Fruit fly (Drosophila melanogaster) whole organism, wandering third instar larva: ENCODE results near the gene Tusp.

Source experiments
- Abd-B ChIP-seq: fragments of >200 bp; optimal IDR thresholded peaks from 2 replicates; lab custom pipeline; 2017; ENCODE audit warnings: missing biosample characterization, missing genetic modification characterization
- CG32264 ChIP-seq: fragments of 200-800 bp; sonication (Bioruptor generic); optimal IDR thresholded peaks from 2 replicates; lab custom pipeline; 2016; ENCODE audit warnings: missing biosample characterization, missing genetic modification characterization
- CG9705 ChIP-seq: fragments of 200-800 bp; sonication (Bioruptor generic); optimal IDR thresholded peaks from 2 replicates; lab custom pipeline; 2018; ENCODE audit warnings: missing biosample characterization, mild to moderate bottlenecking, missing genetic modification characterization
- CrebA ChIP-seq: fragments of 200-800 bp; sonication (Bioruptor generic); optimal IDR thresholded peaks from 2 replicates; lab custom pipeline; 2016; ENCODE audit warnings: missing biosample characterization, mild to moderate bottlenecking, missing genetic modification characterization, borderline replicate concordance
- Dfd ChIP-seq: fragments of >200 bp; optimal IDR thresholded peaks from 2 replicates; lab custom pipeline; 2017; ENCODE audit warnings: missing biosample characterization, missing genetic modification characterization
- Dif ChIP-seq: fragments of 200-275, 200-300 bp; sonication (Bioruptor generic); optimal IDR thresholded peaks from 2 replicates; lab custom pipeline; 2018; ENCODE audit warnings: missing biosample characterization, missing genetic modification characterization; ENCODE audit not compliant: partially characterized antibody
- GATAd ChIP-seq: sonication (Bioruptor generic); optimal IDR thresholded peaks from 2 replicates; lab custom pipeline; 2016; ENCODE audit warnings: missing biosample characterization, missing genetic modification characterization
- HLH106 ChIP-seq: fragments of 200-800 bp; optimal IDR thresholded peaks from 3 replicates; lab custom pipeline; 2019; ENCODE audit warnings: missing biosample characterization, mild to moderate bottlenecking, missing genetic modification characterization, moderate library complexity
- Hnf4 ChIP-seq: fragments of 200-800 bp; sonication (Bioruptor generic); optimal IDR thresholded peaks from 2 replicates; lab custom pipeline; 2016; ENCODE audit warnings: missing biosample characterization, mild to moderate bottlenecking, missing genetic modification characterization
- Hr78 ChIP-seq: fragments of >200 bp; optimal IDR thresholded peaks from 2 replicates; lab custom pipeline; 2017; ENCODE audit warnings: missing biosample characterization, missing genetic modification characterization
- Hr83 ChIP-seq: fragments of 200-300 bp; sonication (Bioruptor generic); optimal IDR thresholded peaks from 2 replicates; lab custom pipeline; 2016; ENCODE audit warnings: missing biosample characterization, mild to moderate bottlenecking, missing genetic modification characterization, moderate library complexity; ENCODE audit not compliant: poor library complexity, severe bottlenecking
- Mio ChIP-seq: sonication (Bioruptor generic); optimal IDR thresholded peaks from 2 replicates; lab custom pipeline; 2016; ENCODE audit warnings: missing biosample characterization, missing genetic modification characterization
- N ChIP-seq: fragments of >200 bp; optimal IDR thresholded peaks from 2 replicates; lab custom pipeline; 2018; ENCODE audit warnings: missing biosample characterization, missing external identifiers, missing genetic modification characterization
- OdsH ChIP-seq: fragments of 200-800 bp; sonication (Bioruptor generic); optimal IDR thresholded peaks from 2 replicates; lab custom pipeline; 2016; ENCODE audit warnings: missing biosample characterization, mild to moderate bottlenecking, missing genetic modification characterization
- Rel ChIP-seq, 2 experiments: fragments of 200-800 bp; sonication (Bioruptor generic) in 1 of 2; optimal IDR thresholded peaks; 2 replicates in 1 of 2; 3 replicates in 1 of 2; lab custom pipeline; 2016 to 2019; ENCODE audit warnings: mild to moderate bottlenecking in 2 of 2, missing biosample characterization in 2 of 2, missing genetic modification characterization in 2 of 2, moderate library complexity in 1 of 2
- Sp1 ChIP-seq: fragments of 200-800 bp; sonication (Bioruptor generic); optimal IDR thresholded peaks from 3 replicates; lab custom pipeline; 2019; ENCODE audit warnings: missing biosample characterization, mild to moderate bottlenecking, missing genetic modification characterization, moderate library complexity
- Vsx2 ChIP-seq: fragments of 200-300, 225-300 bp; sonication (Bioruptor generic); optimal IDR thresholded peaks from 2 replicates; lab custom pipeline; 2018; ENCODE audit warnings: missing biosample characterization, missing genetic modification characterization; ENCODE audit not compliant: partially characterized antibody
- br ChIP-seq: fragments of 200-800 bp; sonication (Bioruptor generic); optimal IDR thresholded peaks from 2 replicates; lab custom pipeline; 2016; ENCODE audit warnings: missing biosample characterization, missing genetic modification characterization
- brk ChIP-seq: fragments of 200-800 bp; sonication (Bioruptor generic); optimal IDR thresholded peaks from 2 replicates; lab custom pipeline; 2016; ENCODE audit warnings: missing biosample characterization, mild to moderate bottlenecking, missing genetic modification characterization
- dl ChIP-seq, 2 experiments: fragments of 175-275, 200-275 bp in 1 of 2; fragments of 200-275 bp in 1 of 2; sonication (Bioruptor generic); optimal IDR thresholded peaks; lab custom pipeline; 2018; ENCODE audit warnings: mild to moderate bottlenecking in 2 of 2, missing biosample characterization in 2 of 2, missing genetic modification characterization in 2 of 2, moderate library complexity in 2 of 2; ENCODE audit not compliant: partially characterized antibody in 2 of 2, insufficient read depth in 1 of 2
- dsf ChIP-seq: sonication (Bioruptor generic); optimal IDR thresholded peaks from 2 replicates; lab custom pipeline; 2016; ENCODE audit warnings: missing biosample characterization, missing genetic modification characterization, borderline replicate concordance
- ey ChIP-seq: fragments of 200-800 bp; sonication (Bioruptor generic); optimal IDR thresholded peaks from 2 replicates; lab custom pipeline; 2016; ENCODE audit warnings: missing biosample characterization, missing genetic modification characterization
- foxo ChIP-seq, 2 experiments: fragments of 200-800 bp; sonication (Bioruptor generic); optimal IDR thresholded peaks; 2 replicates in 1 of 2; 3 replicates in 1 of 2; lab custom pipeline; 2016 to 2017; ENCODE audit warnings: missing biosample characterization in 2 of 2, missing genetic modification characterization in 2 of 2
- fru ChIP-seq: fragments of 200-800 bp; sonication (Bioruptor generic); optimal IDR thresholded peaks from 3 replicates; lab custom pipeline; 2016; ENCODE audit warnings: missing biosample characterization, mild to moderate bottlenecking, missing genetic modification characterization
- lola ChIP-seq: fragments of >200 bp; optimal IDR thresholded peaks from 2 replicates; lab custom pipeline; 2017; ENCODE audit warnings: missing biosample characterization, missing genetic modification characterization
- pan ChIP-seq: fragments of >200 bp; optimal IDR thresholded peaks from 2 replicates; lab custom pipeline; 2017
- rgr ChIP-seq: fragments of 200-800 bp; sonication (Bioruptor generic); optimal IDR thresholded peaks from 3 replicates; lab custom pipeline; 2016; ENCODE audit warnings: missing biosample characterization, mild to moderate bottlenecking, missing genetic modification characterization
- sage ChIP-seq: fragments of 200-800 bp; sonication (Bioruptor generic); optimal IDR thresholded peaks from 2 replicates; lab custom pipeline; 2016; ENCODE audit warnings: missing biosample characterization, mild to moderate bottlenecking, missing genetic modification characterization
- sv ChIP-seq: fragments of 200-800 bp; sonication (Bioruptor generic); optimal IDR thresholded peaks from 3 replicates; lab custom pipeline; 2016; ENCODE audit warnings: missing biosample characterization, missing genetic modification characterization
- tai ChIP-seq: sonication (Bioruptor generic); optimal IDR thresholded peaks from 2 replicates; lab custom pipeline; 2016; ENCODE audit warnings: missing biosample characterization, missing genetic modification characterization
- usp ChIP-seq: fragments of >200 bp; optimal IDR thresholded peaks from 2 replicates; lab custom pipeline; 2017; ENCODE audit warnings: missing biosample characterization, missing genetic modification characterization

Tusp gene

dm6 chr3R:27605534-27606250 is 2.0 kb upstream of the Tusp start:
- TF ChIP-seq Hr78 (GFP tag; lab: Kevin White, UChicago) (no peak), rgr (GFP tag; lab: Kevin White, UChicago) (no peak), Hnf4 (GFP tag; lab: Kevin White, UChicago) (peak; percentile 14), OdsH (peak; percentile 19), br (GFP tag; lab: Kevin White, UChicago) (peak; percentile 6)

- TF ChIP-seq dsf (GFP tag; lab: Kevin White, UChicago): no peak
- no peak for TF ChIP-seq Hr78 (GFP tag; lab: Kevin White, UChicago)
- no peak for TF ChIP-seq tai (GFP tag; lab: Kevin White, UChicago)
- TF ChIP-seq HLH106 (tag; lab: Kevin White, UChicago): no peak
- TF ChIP-seq Vsx2 (GFP tag; lab: Kevin White, UChicago): no peak
- no peak for TF ChIP-seq GATAd
- no peak for TF ChIP-seq Rel (GFP tag; optimal IDR thresholded peaks at IDR 0.05; lab: Kevin White, UChicago)
- TF ChIP-seq Rel (tag; optimal IDR thresholded peaks at IDR 0.05; lab: Kevin White, UChicago): no peak
- TF ChIP-seq Hr83 (GFP tag; lab: Kevin White, UChicago): no peak
- no peak for TF ChIP-seq br (GFP tag; lab: Kevin White, UChicago)
- TF ChIP-seq sv (GFP tag; lab: Kevin White, UChicago): no peak
These were observed 321 bp downstream of the Tusp start for dm6 chr3R:27608000-27608399.

DNA sequence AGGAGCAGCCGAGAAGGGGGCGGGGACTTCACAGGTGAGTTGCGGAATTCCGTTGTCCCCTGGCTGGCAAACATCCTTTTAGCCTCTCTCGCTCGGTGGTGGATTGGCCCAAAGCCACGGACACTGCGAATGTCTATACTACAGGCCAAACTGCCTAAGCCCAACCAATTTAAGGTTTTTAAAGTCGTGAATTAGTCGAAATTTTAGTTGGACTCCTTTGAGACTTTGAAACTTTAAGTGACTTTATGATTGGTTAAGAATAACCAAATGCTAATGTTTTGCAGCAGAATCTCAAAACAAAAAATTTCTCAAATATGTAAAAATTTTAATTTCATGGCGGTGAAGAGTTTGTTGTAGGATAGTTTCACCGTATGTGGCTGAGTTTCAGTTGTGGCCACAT is 857 bp downstream of the Tusp start:
- no peak for TF ChIP-seq sv (GFP tag; lab: Kevin White, UChicago)
- TF ChIP-seq CG32264: no peak
- TF ChIP-seq sage (GFP tag; lab: Kevin White, UChicago): no peak
- TF ChIP-seq Mio (GFP tag; lab: Kevin White, UChicago): no peak
- no peak for TF ChIP-seq Hr78 (GFP tag; lab: Kevin White, UChicago)
- no peak for TF ChIP-seq pan (lab: Kevin White, UChicago)
- no peak for TF ChIP-seq Dfd (GFP tag; lab: Kevin White, UChicago)
- no peak for TF ChIP-seq OdsH
- no peak for TF ChIP-seq usp
- TF ChIP-seq Abd-B (GFP tag; lab: Kevin White, UChicago): no peak
- no peak for TF ChIP-seq GATAd
- no peak for TF ChIP-seq br (GFP tag; lab: Kevin White, UChicago)

dm6 chr3R:27609118-27610042 is 1.7 kb downstream of the Tusp start:
- TF ChIP-seq pan (lab: Kevin White, UChicago) (no peak), Dif (GFP tag; lab: Kevin White, UChicago) (no peak), GATAd (no peak), foxo (GFP tag; optimal IDR thresholded peaks at IDR 0.05; lab: Kevin White, UChicago) (no peak), lola (no peak), dl (GFP tag; optimal IDR thresholded peaks at IDR 0.05; lab: Kevin White, UChicago; ENCODE audit: insufficient read depth in 1 of 2, partially characterized antibody in 2 of 2) (no peak), brk (GFP tag; lab: Kevin White, UChicago) (no peak), sv (GFP tag; lab: Kevin White, UChicago) (no peak), N (GFP tag; lab: Kevin White, UChicago) (no peak), ey (GFP tag; lab: Kevin White, UChicago) (no peak), CG9705 (GFP tag; lab: Kevin White, UChicago) (no peak), tai (GFP tag; lab: Kevin White, UChicago) (no peak), CrebA (GFP tag; lab: Kevin White, UChicago) (no peak), Rel (GFP tag; optimal IDR thresholded peaks at IDR 0.05; lab: Kevin White, UChicago) (no peak), Rel (tag; optimal IDR thresholded peaks at IDR 0.05; lab: Kevin White, UChicago) (no peak), Sp1 (GFP tag; lab: Kevin White, UChicago) (no peak), Vsx2 (GFP tag; lab: Kevin White, UChicago) (no peak), rgr (GFP tag; lab: Kevin White, UChicago) (no peak), Dfd (GFP tag; lab: Kevin White, UChicago) (no peak), fru (GFP tag; lab: Kevin White, UChicago) (no peak)
